Fruit fly (Drosophila melanogaster) whole organism, embryonic: ENCODE results near the gene CG15475.
A peak's percentile ranks its signal among the peaks of the same experiment; 100 is the strongest.

ENCODE experiments used
- Aef1 ChIP-seq: fragments of 200-800 bp; sonication (Bioruptor generic); IDR thresholded peaks from 3 replicates; pipeline ENCODE4 v1.3.6; 2022; ENCODE audit warnings: missing biosample characterization, missing genetic modification characterization
- Bteb2 ChIP-seq: fragments of 200-800 bp; sonication (Bioruptor generic); optimal IDR thresholded peaks from 2 replicates; lab custom pipeline; 2016; ENCODE audit warnings: missing biosample characterization, missing genetic modification characterization
- CG10321 ChIP-seq: fragments of 200-800 bp; sonication (Bioruptor generic); IDR thresholded peaks from 2 replicates; pipeline ENCODE4 v1.3.6; 2022; ENCODE audit warnings: missing biosample characterization, missing genetic modification characterization
- CG10366 ChIP-seq: fragments of 200-800 bp; sonication (Bioruptor generic); IDR thresholded peaks from 2 replicates; pipeline ENCODE4 v1.3.6; 2022; ENCODE audit warnings: missing biosample characterization, missing genetic modification characterization
- CG13775 ChIP-seq: fragments of 200-800 bp; sonication (Bioruptor generic); optimal IDR thresholded peaks from 3 replicates; lab custom pipeline; 2017; ENCODE audit warnings: missing biosample characterization, mild to moderate bottlenecking, missing genetic modification characterization
- CG14965 ChIP-seq: fragments of 200-800 bp; sonication (Bioruptor generic); optimal IDR thresholded peaks from 2 replicates; lab custom pipeline; 2016; ENCODE audit warnings: missing biosample characterization, missing genetic modification characterization, borderline replicate concordance
- CG15479 ChIP-seq: fragments of 200-800 bp; sonication (Bioruptor generic); optimal IDR thresholded peaks from 3 replicates; lab custom pipeline; 2019; ENCODE audit warnings: missing biosample characterization, mild to moderate bottlenecking, missing genetic modification characterization, moderate library complexity
- CG16813 ChIP-seq: fragments of 200-800 bp; sonication (Bioruptor generic); IDR thresholded peaks from 3 replicates; pipeline ENCODE4 v1.3.6; 2022; ENCODE audit warnings: missing biosample characterization, missing genetic modification characterization; ENCODE audit not compliant: partially characterized antibody
- CG16863 ChIP-seq: fragments of 200-800 bp; sonication (Bioruptor generic); optimal IDR thresholded peaks from 3 replicates; lab custom pipeline; 2016; ENCODE audit warnings: missing biosample characterization, missing genetic modification characterization
- CG17328 ChIP-seq: fragments of 200-800 bp; sonication (Bioruptor generic); IDR thresholded peaks from 2 replicates; pipeline ENCODE4 v1.3.6; 2022; ENCODE audit warnings: missing biosample characterization, missing genetic modification characterization
- CG17359 ChIP-seq: fragments of 200-800 bp; sonication (Bioruptor generic); optimal IDR thresholded peaks from 3 replicates; lab custom pipeline; 2018; ENCODE audit warnings: missing biosample characterization, mild to moderate bottlenecking, missing genetic modification characterization, moderate library complexity
- CG1792 ChIP-seq: fragments of 200-800 bp; sonication (Bioruptor generic); optimal IDR thresholded peaks from 2 replicates; lab custom pipeline; 2016; ENCODE audit warnings: missing biosample characterization, missing genetic modification characterization
- CG2129 ChIP-seq: fragments of 200-800 bp; sonication (Bioruptor generic); IDR thresholded peaks from 2 replicates; pipeline ENCODE4 v1.3.6; 2022; ENCODE audit warnings: missing biosample characterization, missing genetic modification characterization; ENCODE audit not compliant: partially characterized antibody
- CG2199 ChIP-seq: fragments of 200-800 bp; sonication (Bioruptor generic); IDR thresholded peaks from 3 replicates; pipeline ENCODE4 v1.3.6; 2022; ENCODE audit warnings: missing biosample characterization, missing genetic modification characterization
- CG3838 ChIP-seq: fragments of 200-800 bp; sonication (Bioruptor generic); optimal IDR thresholded peaks from 3 replicates; lab custom pipeline; 2016; ENCODE audit warnings: missing biosample characterization, missing genetic modification characterization
- CG4282 ChIP-seq: fragments of 200-800 bp; sonication (Bioruptor generic); optimal IDR thresholded peaks from 2 replicates; lab custom pipeline; 2016; ENCODE audit warnings: missing biosample characterization, missing genetic modification characterization
- CG6689 ChIP-seq: fragments of 200-800 bp; sonication (Bioruptor generic); IDR thresholded peaks from 2 replicates; pipeline ENCODE4 v1.3.6; 2022; ENCODE audit warnings: missing biosample characterization, missing genetic modification characterization
- CG7372 ChIP-seq: fragments of 200-800 bp; sonication (Bioruptor generic); IDR thresholded peaks from 2 replicates; pipeline ENCODE4 v1.3.6; 2022; ENCODE audit warnings: missing biosample characterization, missing genetic modification characterization
- CG7786 ChIP-seq: fragments of 200-800 bp; sonication (Bioruptor generic); optimal IDR thresholded peaks from 2 replicates; lab custom pipeline; 2016; ENCODE audit warnings: missing biosample characterization, missing genetic modification characterization
- CG8281 ChIP-seq: fragments of 200-800 bp; sonication (Bioruptor generic); optimal IDR thresholded peaks from 2 replicates; lab custom pipeline; 2018; ENCODE audit warnings: missing biosample characterization, mild to moderate bottlenecking, missing genetic modification characterization, moderate library complexity
- CG9215 ChIP-seq: fragments of 200-800 bp; sonication (Bioruptor generic); IDR thresholded peaks from 2 replicates; pipeline ENCODE4 v1.3.6; 2022; ENCODE audit warnings: missing biosample characterization, missing genetic modification characterization
- CG9437 ChIP-seq: fragments of 200-800 bp; sonication (Bioruptor generic); optimal IDR thresholded peaks from 2 replicates; lab custom pipeline; 2018; ENCODE audit warnings: missing biosample characterization, mild to moderate bottlenecking, missing genetic modification characterization
- CoRest ChIP-seq: fragments of 200-800 bp; sonication (Bioruptor generic); optimal IDR thresholded peaks from 3 replicates; lab custom pipeline; 2018; ENCODE audit warnings: missing biosample characterization, mild to moderate bottlenecking, missing genetic modification characterization, moderate library complexity
- Dad ChIP-seq: fragments of 200-800 bp; sonication (Bioruptor generic); optimal IDR thresholded peaks from 3 replicates; lab custom pipeline; 2016; ENCODE audit warnings: missing biosample characterization, missing genetic modification characterization
- Dref ChIP-seq: fragments of 200-800 bp; sonication (Bioruptor generic); IDR thresholded peaks from 2 replicates; pipeline ENCODE4 v1.3.6; 2022; ENCODE audit warnings: missing biosample characterization, missing genetic modification characterization
- Hmr ChIP-seq: fragments of 200-800 bp; sonication (Bioruptor generic); optimal IDR thresholded peaks from 3 replicates; lab custom pipeline; 2017; ENCODE audit warnings: mild to moderate bottlenecking, missing biosample characterization, missing genetic modification reagents, missing genetic modification characterization
- Lhr ChIP-seq: fragments of 200-800 bp; sonication (Bioruptor generic); optimal IDR thresholded peaks from 3 replicates; lab custom pipeline; 2017; ENCODE audit warnings: mild to moderate bottlenecking, missing biosample characterization, missing genetic modification reagents, missing genetic modification characterization
- Max ChIP-seq: fragments of 200-800 bp; sonication (Bioruptor generic); optimal IDR thresholded peaks from 2 replicates; lab custom pipeline; 2016; ENCODE audit warnings: missing biosample characterization, mild to moderate bottlenecking, missing genetic modification characterization
- PHDP ChIP-seq: fragments of 200-800 bp; sonication (Bioruptor generic); optimal IDR thresholded peaks from 3 replicates; lab custom pipeline; 2018; ENCODE audit warnings: missing biosample characterization, mild to moderate bottlenecking, missing genetic modification characterization, moderate library complexity
- Poxn ChIP-seq: fragments of 200-800 bp; sonication (Bioruptor generic); IDR thresholded peaks from 2 replicates; pipeline ENCODE4 v1.3.6; 2022; ENCODE audit warnings: missing biosample characterization, missing genetic modification characterization
- Sox100B ChIP-seq: fragments of 200-800 bp; sonication (Bioruptor generic); optimal IDR thresholded peaks from 3 replicates; lab custom pipeline; 2018; ENCODE audit warnings: missing biosample characterization, mild to moderate bottlenecking, missing genetic modification characterization
- Xbp1 ChIP-seq: fragments of 200-800 bp; sonication (Bioruptor generic); optimal IDR thresholded peaks from 3 replicates; lab custom pipeline; 2016; ENCODE audit warnings: missing biosample characterization, mild to moderate bottlenecking, missing genetic modification characterization
- ac ChIP-seq: fragments of 200-800 bp; sonication (Bioruptor generic); optimal IDR thresholded peaks from 3 replicates; lab custom pipeline; 2017; ENCODE audit warnings: missing biosample characterization, mild to moderate bottlenecking, missing genetic modification characterization
- al ChIP-seq: fragments of 200-800 bp; sonication (Bioruptor generic); IDR thresholded peaks from 2 replicates; pipeline ENCODE4 v1.3.6; 2022; ENCODE audit warnings: missing biosample characterization, missing genetic modification characterization
- amos ChIP-seq: fragments of 200-800 bp; sonication (Bioruptor generic); IDR thresholded peaks from 2 replicates; pipeline ENCODE4 v1.3.6; 2022; ENCODE audit warnings: missing biosample characterization, missing genetic modification characterization; ENCODE audit not compliant: partially characterized antibody
- ap ChIP-seq: fragments of 200-800 bp; sonication (Bioruptor generic); IDR thresholded peaks from 2 replicates; pipeline ENCODE4 v1.3.6; 2022; ENCODE audit warnings: missing biosample characterization, missing genetic modification characterization
- cad ChIP-seq: fragments of >200 bp; optimal IDR thresholded peaks from 2 replicates; lab custom pipeline; 2017; ENCODE audit warnings: missing biosample characterization, missing genetic modification characterization
- cg ChIP-seq: fragments of 200-800 bp; sonication (Bioruptor generic); optimal IDR thresholded peaks from 3 replicates; lab custom pipeline; 2019; ENCODE audit warnings: missing biosample characterization, mild to moderate bottlenecking, missing genetic modification characterization, moderate library complexity
- crc ChIP-seq: fragments of 200-800 bp; sonication (Bioruptor generic); optimal IDR thresholded peaks from 2 replicates; lab custom pipeline; 2016; ENCODE audit warnings: missing biosample characterization, missing genetic modification characterization
- croc ChIP-seq: fragments of 200-800 bp; sonication (Bioruptor generic); conservative IDR thresholded peaks from 3 replicates; pipeline ENCODE4 v1.3.6; 2022; ENCODE audit warnings: missing biosample characterization, missing genetic modification characterization
- gcm ChIP-seq: fragments of 200-800 bp; sonication (Bioruptor generic); optimal IDR thresholded peaks from 2 replicates; lab custom pipeline; 2019; ENCODE audit warnings: missing biosample characterization, mild to moderate bottlenecking, missing genetic modification characterization, moderate library complexity
- her ChIP-seq: fragments of 200-800 bp; sonication (Bioruptor generic); optimal IDR thresholded peaks from 2 replicates; lab custom pipeline; 2016; ENCODE audit warnings: missing biosample characterization, missing genetic modification characterization
- kah ChIP-seq: fragments of 200-800 bp; sonication (Bioruptor generic); optimal IDR thresholded peaks from 2 replicates; lab custom pipeline; 2018; ENCODE audit warnings: missing biosample characterization, mild to moderate bottlenecking, missing genetic modification characterization
- org-1 ChIP-seq: fragments of 200-800 bp; sonication (Bioruptor generic); optimal IDR thresholded peaks from 2 replicates; lab custom pipeline; 2017; ENCODE audit warnings: missing biosample characterization, missing genetic modification characterization
- peb ChIP-seq: fragments of 200-800 bp; sonication (Bioruptor generic); IDR thresholded peaks from 2 replicates; pipeline ENCODE4 v1.3.6; 2022; ENCODE audit warnings: missing biosample characterization, missing genetic modification characterization
- scrt ChIP-seq: fragments of 200-800 bp; sonication (Bioruptor generic); optimal IDR thresholded peaks from 2 replicates; lab custom pipeline; 2018; ENCODE audit warnings: missing biosample characterization, mild to moderate bottlenecking, missing genetic modification characterization, moderate library complexity
- sisA ChIP-seq: fragments of 200-800 bp; sonication (Bioruptor generic); IDR thresholded peaks from 2 replicates; pipeline ENCODE4 v1.3.6; 2022; ENCODE audit warnings: missing biosample characterization, missing genetic modification characterization
- ssp ChIP-seq: fragments of 200-800 bp; sonication (Bioruptor generic); IDR thresholded peaks from 2 replicates; pipeline ENCODE4 v1.3.6; 2022; ENCODE audit warnings: missing biosample characterization, missing genetic modification characterization
- tio ChIP-seq: fragments of 200-800 bp; sonication (Bioruptor generic); optimal IDR thresholded peaks from 2 replicates; lab custom pipeline; 2017; ENCODE audit warnings: missing biosample characterization, missing genetic modification characterization, inconsistent platforms
- zfh1 ChIP-seq: fragments of 200-800 bp; sonication (Bioruptor generic); IDR thresholded peaks from 3 replicates; pipeline ENCODE4 v1.3.6; 2022; ENCODE audit warnings: missing biosample characterization, missing genetic modification characterization
- zfh2 ChIP-seq: fragments of 200-800 bp; sonication (Bioruptor generic); optimal IDR thresholded peaks from 2 replicates; lab custom pipeline; 2016; ENCODE audit warnings: missing biosample characterization, missing genetic modification characterization

The CG15475 gene

DNA sequence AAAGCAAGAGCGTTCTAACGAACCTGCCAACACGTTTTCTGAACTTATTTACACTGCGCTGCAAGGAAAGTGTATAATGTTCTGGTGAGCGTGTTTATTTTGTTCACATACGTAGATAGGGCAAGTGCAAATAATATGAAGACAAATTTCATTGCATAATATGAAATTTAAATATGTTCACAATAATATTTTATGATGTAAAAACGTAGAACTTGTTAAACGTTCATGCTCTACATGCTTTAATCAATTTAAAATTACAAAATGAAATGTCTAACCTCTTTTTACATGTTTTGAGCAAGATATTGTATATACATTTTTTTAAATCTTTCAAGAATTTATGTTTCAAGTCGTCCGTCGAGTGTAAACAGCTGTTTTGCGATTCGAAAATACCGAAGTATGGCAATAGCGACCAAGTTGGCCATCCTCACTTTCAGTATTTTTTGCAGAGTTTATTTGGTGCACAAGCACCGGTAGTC lies 31.1 kb downstream of the CG15475 start, which contains the start of the genes phr6-4 and CG2608 (continued):
- TF ChIP-seq tio (GFP tag; lab: Kevin White, UChicago) (peak; percentile 97), Dref (GFP tag; lab: Robert Waterston, UW) (no peak), cg (GFP tag; lab: Kevin White, UChicago) (no peak), Bteb2 (GFP tag; lab: Kevin White, UChicago) (peak; percentile 90), Max (peak; percentile 94), scrt (GFP tag; lab: Kevin White, UChicago) (peak; percentile 82), CG10321 (GFP tag; lab: Robert Waterston, UW) (peak; percentile 56; the same call in 1 of the 2 replicates), CG9215 (peak; percentile 86), zfh2 (GFP tag; lab: Kevin White, UChicago) (peak; percentile 89), CG17359 (tag; lab: Kevin White, UChicago) (peak; percentile 91), ap (GFP tag; lab: Robert Waterston, UW) (peak; percentile 60; the same call in 1 of the 2 replicates), CG7786 (GFP tag; lab: Kevin White, UChicago) (peak; percentile 85), CG6689 (peak; percentile 90), CG1792 (GFP tag; lab: Kevin White, UChicago) (peak; percentile 78), CG2199 (GFP tag; lab: Robert Waterston, UW) (peak; percentile 74; the same call in 2 of the 3 replicates), org-1 (GFP tag; lab: Kevin White, UChicago) (peak; percentile 84), zfh1 (GFP tag; lab: Robert Waterston, UW) (peak; percentile 41; the same call in 1 of the 3 replicates), CG7372 (GFP tag; lab: Robert Waterston, UW) (peak; percentile 84), amos (no peak), PHDP (tag; lab: Kevin White, UChicago) (peak; percentile 96), crc (GFP tag; lab: Kevin White, UChicago) (peak; percentile 46), peb (GFP tag; lab: Robert Waterston, UW) (peak; percentile 67; the same call in 1 of the 2 replicates), CG8281 (tag; lab: Kevin White, UChicago) (peak; percentile 80), Hmr (peak; percentile 95), CG10366 (GFP tag; lab: Robert Waterston, UW) (peak; percentile 82), kah (GFP tag; lab: Kevin White, UChicago) (peak; percentile 70), ac (GFP tag; lab: Kevin White, UChicago) (peak; percentile 78), CG17328 (GFP tag; lab: Robert Waterston, UW) (peak; percentile 76), her (GFP tag; lab: Kevin White, UChicago) (peak; percentile 65), Dad (GFP tag; lab: Kevin White, UChicago) (peak; percentile 77), croc (GFP tag; lab: Robert Waterston, UW) (peak; percentile 83), Xbp1 (GFP tag; lab: Kevin White, UChicago) (peak; percentile 96), Lhr (GFP tag; lab: Kevin White, UChicago) (peak; percentile 77), Aef1 (peak; percentile 82), gcm (peak; percentile 95), CG13775 (GFP tag; lab: Kevin White, UChicago) (peak; percentile 94), CG16863 (peak; percentile 77), cad (GFP tag; lab: Kevin White, UChicago) (no peak), CG4282 (GFP tag; lab: Kevin White, UChicago) (peak; percentile 58), Poxn (peak; percentile 65; the same call in 1 of the 2 replicates), sisA (GFP tag; lab: Robert Waterston, UW) (peak; percentile 80), CG16813 (GFP tag; lab: Robert Waterston, UW) (no peak), CG15479 (GFP tag; lab: Kevin White, UChicago) (no peak), ssp (no peak), CG14965 (GFP tag; lab: Kevin White, UChicago) (no peak), CoRest (peak; percentile 97), Sox100B (GFP tag; lab: Kevin White, UChicago) (peak; percentile 94), CG9437 (GFP tag; lab: Kevin White, UChicago) (peak; percentile 90), CG3838 (GFP tag; lab: Kevin White, UChicago) (peak; percentile 76), al (GFP tag; lab: Robert Waterston, UW) (peak; percentile 90), CG2129 (no peak)
